Fruit fly (Drosophila melanogaster) ovary, adult (tissue): ENCODE data around the gene Spec2.

Experiments used
- CG17801 ChIP-seq: fragments of 200-800 bp; optimal IDR thresholded peaks from 2 replicates; lab custom pipeline; 2019; ENCODE audit warnings: missing biosample characterization, mild to moderate bottlenecking, missing genetic modification characterization, moderate library complexity; ENCODE audit not compliant: partially characterized antibody

The Spec2 gene

DNA sequence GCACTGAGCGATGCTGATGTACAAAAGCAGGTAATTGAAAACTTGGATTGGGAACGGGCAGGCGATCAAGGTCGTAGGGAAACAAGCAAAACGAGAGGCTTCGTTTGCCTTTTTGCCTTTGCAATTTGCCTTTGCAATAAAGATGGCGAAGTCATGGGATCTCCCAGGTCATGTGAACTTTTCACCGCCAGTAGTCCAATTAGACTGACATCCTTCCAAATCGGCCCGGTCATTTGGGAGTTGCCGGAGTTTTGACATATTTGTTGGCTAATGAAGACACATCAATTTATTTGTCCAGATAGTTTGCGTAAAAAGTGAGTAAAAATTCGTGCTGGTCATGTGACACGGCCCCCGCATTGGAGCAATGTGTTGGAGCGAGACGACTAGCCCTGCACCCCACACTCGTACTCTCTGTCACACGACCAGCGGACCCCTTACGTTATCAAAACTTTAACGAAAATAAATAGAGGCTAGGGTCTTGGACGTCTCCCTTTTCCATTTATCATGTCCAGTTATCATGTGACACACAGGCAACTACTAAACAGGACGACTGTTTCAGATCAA, 31.8 kb downstream of the Spec2 start:
- TF ChIP-seq CG17801 (GFP tag; lab: Kevin White, UChicago), result peak; percentile 22

DNA sequence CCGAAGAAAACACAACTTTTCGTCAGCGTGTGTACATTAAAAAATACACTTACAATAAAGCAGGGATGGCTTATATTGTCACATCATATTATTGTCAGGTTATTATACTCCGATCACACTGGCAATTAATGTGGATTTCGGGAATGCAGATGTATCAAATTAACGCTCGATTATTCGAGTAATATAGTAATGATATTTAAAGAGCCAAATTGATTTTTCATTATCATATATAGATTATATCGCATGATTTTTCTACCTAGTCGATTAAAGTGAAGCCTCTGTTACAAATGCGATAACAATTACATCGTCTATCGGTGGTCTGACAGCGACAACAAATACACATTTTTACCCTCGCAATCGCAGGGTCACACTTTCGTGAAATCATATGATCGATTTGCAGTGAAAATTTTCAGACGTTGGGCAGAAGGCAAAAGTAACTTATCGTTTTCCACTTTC, 32.5 kb downstream of the Spec2 start, which contains the start of the genes noi and Vha26:
Gene noi, minus strand, starts transcription at position 62 of the 456 bp plus-strand sequence.
Gene Vha26, plus strand, starts transcription at position 366 of the 456 bp plus-strand sequence.
- TF ChIP-seq CG17801 (GFP tag; lab: Kevin White, UChicago), result peak; percentile 69

DNA sequence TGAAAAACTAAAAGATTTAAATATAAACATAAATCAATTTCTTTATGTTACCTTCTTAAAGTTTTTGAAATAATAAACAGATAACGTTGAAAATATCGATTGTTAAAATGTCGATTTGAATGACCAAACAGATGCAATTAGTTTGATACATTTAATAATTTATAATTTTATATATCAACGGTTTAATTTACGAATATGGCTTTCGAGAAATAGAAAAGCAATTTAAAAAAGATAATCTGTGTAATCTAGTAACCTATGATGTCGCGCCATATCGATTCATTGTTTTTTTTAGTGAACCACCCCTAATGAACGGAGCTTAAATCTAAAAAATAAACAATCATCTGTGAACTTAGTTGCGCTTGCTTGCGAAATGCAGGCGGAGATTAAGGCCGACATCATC, 35.4 kb downstream of the Spec2 start, which contains the start of gene PolZ2:
Gene PolZ2, plus strand, starts transcription at position 301 of the 400 bp plus-strand sequence.
- TF ChIP-seq CG17801 (GFP tag; lab: Kevin White, UChicago), result no peak

- no peak for TF ChIP-seq CG17801 (GFP tag; lab: Kevin White, UChicago)
Measured at dm6 chr3R:5587863-5588519, 35.9 kb downstream of the Spec2 start, which contains the start of gene CG2926. CG2926 (minus strand) TSS chr3R:5588380.

dm6 chr3R:5573883-5574282, 50.0 kb downstream of the Spec2 start:
- no peak for TF ChIP-seq CG17801 (GFP tag; lab: Kevin White, UChicago)

- no peak for TF ChIP-seq CG17801 (GFP tag; lab: Kevin White, UChicago)
Measured at dm6 chr3R:5572900-5573665, 50.8 kb downstream of the Spec2 start.

DNA sequence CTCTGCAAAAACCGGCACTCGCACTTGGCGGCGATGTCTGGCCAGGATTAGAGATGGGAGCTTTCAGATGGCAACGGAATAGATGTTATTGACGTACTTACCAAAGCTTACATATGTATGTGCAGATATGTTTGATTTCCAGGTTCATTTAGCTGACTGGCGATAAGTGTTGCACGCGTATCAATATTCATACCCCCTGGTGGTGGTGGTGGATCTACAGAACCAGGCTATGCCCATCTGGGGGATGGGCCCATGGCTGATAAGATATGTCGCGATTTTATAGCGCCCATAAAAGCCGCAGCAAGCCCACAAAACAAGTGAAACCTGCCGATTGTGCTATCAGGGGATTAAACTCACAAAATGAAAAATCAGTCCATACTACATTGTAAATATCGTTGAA, 52.2 kb downstream of the Spec2 start:
- no peak for TF ChIP-seq CG17801 (GFP tag; lab: Kevin White, UChicago)

DNA sequence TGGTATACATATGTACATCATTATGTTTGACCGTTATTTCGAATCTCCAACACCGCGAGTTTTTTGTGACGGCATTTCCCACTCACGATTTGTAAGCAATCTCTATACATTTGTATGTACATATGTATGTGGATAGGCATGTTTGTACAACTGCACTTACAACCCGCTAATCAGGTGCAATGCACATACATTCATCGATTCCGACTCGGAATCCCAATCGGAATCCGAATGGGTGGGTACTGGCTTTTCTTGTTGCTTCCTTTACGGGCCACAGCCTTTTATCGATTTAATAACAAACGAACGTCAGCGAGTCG, 52.5 kb downstream of the Spec2 start:
- no peak for TF ChIP-seq CG17801 (GFP tag; lab: Kevin White, UChicago)

dm6 chr3R:5570635-5571436, 53.1 kb downstream of the Spec2 start, which contains the start of gene CRMP:
CRMP (plus strand) TSS chr3R:5571108.
- TF ChIP-seq CG17801 (GFP tag; lab: Kevin White, UChicago), result peak; percentile 74

- peak; percentile 65 for TF ChIP-seq CG17801 (GFP tag; lab: Kevin White, UChicago)
Measured at dm6 chr3R:5568590-5568989, 55.3 kb downstream of the Spec2 start, which contains the start of the genes CG2931 and Rheb. CG2931 (minus strand) TSS chr3R:5568615. Rheb (plus strand) TSS chr3R:5568921.
